Worm (Caenorhabditis elegans) whole organism, early embryonic: ENCODE data around the gene F56H9.6.

ENCODE experiments used
- F13C5.2 ChIP-seq: sonication (generic microtip); optimal IDR thresholded peaks from 2 replicates; lab custom pipeline; 2017; ENCODE audit warnings: mild to moderate bottlenecking, missing genetic modification characterization, inconsistent platforms, missing compliant biosample characterization
- ama-1 ChIP-seq: fragments of 150-350 bp; optimal IDR thresholded peaks from 2 replicates; lab custom pipeline; 2014

ce11 chrV:12584771-12585170 is 44.9 kb downstream of the F56H9.6 start:
- TF ChIP-seq ama-1 (lab: Kevin White, UChicago) (no peak), F13C5.2 (tag; lab: Kevin White, UChicago) (no peak)
